Worm (Caenorhabditis elegans) whole organism, young adult: ENCODE results near the gene unc-32.

Source experiments
- K12H6.12 ChIP-seq: fragments of 200-800 bp; sonication (Bioruptor generic); optimal IDR thresholded peaks from 2 replicates; lab custom pipeline; 2018; ENCODE audit warnings: mild to moderate bottlenecking, missing genetic modification characterization, missing compliant biosample characterization
- Y79H2A.3 ChIP-seq: fragments of 200-800 bp; sonication (Bioruptor generic); conservative IDR thresholded peaks from 2 replicates; pipeline ENCODE4 v1.3.6; 2022; ENCODE audit warnings: missing genetic modification reagents, missing genetic modification characterization, missing compliant biosample characterization
- ama-1 ChIP-seq, 3 experiments: fragments of 150-350 bp in 1 of 3; sonication (generic microtip) in 2 of 3; optimal IDR thresholded peaks; 2 replicates each; lab custom pipeline; 2014 to 2018; ENCODE audit warnings: missing biosample characterization in 2 of 3, missing genetic modification characterization in 2 of 3, missing genetic modification reagents in 2 of 3
- aptf-3 ChIP-seq: fragments of 200-800 bp; sonication (Bioruptor generic); IDR thresholded peaks from 2 replicates; pipeline ENCODE4 v1.3.6; 2022; ENCODE audit warnings: missing genetic modification characterization, missing compliant biosample characterization
- attf-5 ChIP-seq: fragments of 200-800 bp; sonication (Bioruptor generic); optimal IDR thresholded peaks from 2 replicates; lab custom pipeline; 2018; ENCODE audit warnings: mild to moderate bottlenecking, missing genetic modification characterization, missing compliant biosample characterization
- cebp-1 ChIP-seq, 2 experiments: fragments of 200-800 bp in 1 of 2; sonication (Bioruptor generic) in 1 of 2; sonication (generic microtip) in 1 of 2; IDR thresholded peaks in 1 of 2; optimal IDR thresholded peaks in 1 of 2; 2 replicates each; pipeline versions ENCODE4 v1.3.6 to Lab custom; 2017 to 2022; ENCODE audit warnings: missing compliant biosample characterization in 2 of 2, missing genetic modification characterization in 2 of 2, mild to moderate bottlenecking in 1 of 2, missing genetic modification reagents in 1 of 2, moderate library complexity in 1 of 2
- ceh-40 ChIP-seq: fragments of 200-800 bp; sonication (Bioruptor generic); IDR thresholded peaks from 2 replicates; pipeline ENCODE4 v1.3.6; 2022; ENCODE audit warnings: missing genetic modification characterization, missing compliant biosample characterization
- egl-44 ChIP-seq: fragments of 200-800 bp; sonication (Bioruptor generic); IDR thresholded peaks from 2 replicates; pipeline ENCODE4 v1.3.6; 2022; ENCODE audit warnings: missing genetic modification reagents, missing genetic modification characterization, missing compliant biosample characterization
- madf-10 ChIP-seq: sonication (generic microtip); optimal IDR thresholded peaks from 2 replicates; lab custom pipeline; 2016; ENCODE audit warnings: mild to moderate bottlenecking, missing genetic modification characterization, missing compliant biosample characterization
- nfya-1 ChIP-seq: sonication (generic microtip); optimal IDR thresholded peaks from 2 replicates; lab custom pipeline; 2017; ENCODE audit warnings: antibody characterized with exemption, missing compliant biosample characterization, missing genetic modification characterization, borderline replicate concordance; ENCODE audit not compliant: insufficient read depth
- nhr-90 ChIP-seq: sonication (generic microtip); optimal IDR thresholded peaks from 2 replicates; lab custom pipeline; 2016; ENCODE audit warnings: missing genotype, mild to moderate bottlenecking, missing genetic modification characterization, missing compliant biosample characterization
- sea-2 ChIP-seq: fragments of 200-800 bp; sonication (Bioruptor generic); IDR thresholded peaks from 2 replicates; pipeline ENCODE4 v1.3.6; 2022; ENCODE audit warnings: missing genetic modification characterization, missing compliant biosample characterization
- snpc-4 ChIP-seq, 5 experiments: fragments of 150-350 bp in 1 of 5; sonication (generic microtip) in 4 of 5; optimal IDR thresholded peaks; 2 replicates each; lab custom pipeline; 2014 to 2018; ENCODE audit warnings: missing genetic modification characterization in 5 of 5, missing biosample characterization in 3 of 5, antibody characterized with exemption in 2 of 5, mild to moderate bottlenecking in 2 of 5, missing compliant biosample characterization in 2 of 5, missing genotype in 2 of 5, moderate library complexity in 2 of 5, missing genetic modification reagents in 1 of 5
- somi-1 ChIP-seq: fragments of 200-800 bp; sonication (Bioruptor generic); optimal IDR thresholded peaks from 2 replicates; lab custom pipeline; 2018; ENCODE audit warnings: mild to moderate bottlenecking, missing genetic modification characterization, missing compliant biosample characterization

- TF ChIP-seq egl-44 (GFP tag; lab: Robert Waterston, UW) (no peak), ceh-40 (GFP tag; lab: Robert Waterston, UW) (no peak), snpc-4 (GFP tag; optimal IDR thresholded peaks at IDR 0.05; lab: Kevin White, UChicago) (no peak), snpc-4 (tag; optimal IDR thresholded peaks at IDR 0.05; lab: Kevin White, UChicago) (no peak), ama-1 (optimal IDR thresholded peaks at IDR 0.05; lab: Kevin White, UChicago) (no peak), ama-1 (GFP tag; optimal IDR thresholded peaks at IDR 0.05; lab: Kevin White, UChicago) (no peak), nfya-1 (no peak), madf-10 (tag; lab: Kevin White, UChicago) (no peak), aptf-3 (GFP tag; lab: Robert Waterston, UW) (no peak), attf-5 (GFP tag; lab: Kevin White, UChicago) (no peak), Y79H2A.3 (GFP tag; lab: Robert Waterston, UW) (no peak), sea-2 (GFP tag; lab: Robert Waterston, UW) (no peak), K12H6.12 (no peak), somi-1 (GFP tag; lab: Kevin White, UChicago) (no peak), nhr-90 (no peak), cebp-1 (GFP tag; IDR thresholded peaks at IDR 0.05; lab: Robert Waterston, UW) (no peak), cebp-1 (tag; optimal IDR thresholded peaks at IDR 0.05; lab: Kevin White, UChicago) (no peak)
Measured at ce11 chrIII:8858482-8858881, 46.9 kb upstream of the unc-32 start.
